Worm (Caenorhabditis elegans) whole organism, L1 larva: ENCODE measurements around the gene aptf-3.

Experiments used
- C04F5.9 ChIP-seq: sonication (generic microtip); optimal IDR thresholded peaks from 2 replicates; lab custom pipeline; 2016; ENCODE audit warnings: missing genetic modification characterization, missing compliant biosample characterization
- C16A3.4 ChIP-seq: fragments of 150-350 bp; optimal IDR thresholded peaks from 2 replicates; lab custom pipeline; 2014; ENCODE audit warnings: missing biosample characterization, missing genetic modification characterization
- alr-1 ChIP-seq: fragments of 200-800 bp; sonication (Bioruptor generic); optimal IDR thresholded peaks from 2 replicates; lab custom pipeline; 2018; ENCODE audit warnings: borderline replicate concordance, mild to moderate bottlenecking, missing genetic modification characterization, missing compliant biosample characterization
- aly-2 ChIP-seq: fragments of 150-350 bp; optimal IDR thresholded peaks from 2 replicates; lab custom pipeline; 2014; ENCODE audit warnings: missing biosample characterization, missing genetic modification characterization
- ceh-63 ChIP-seq: fragments of 200-800 bp; sonication (Bioruptor generic); optimal IDR thresholded peaks from 2 replicates; lab custom pipeline; 2018; ENCODE audit warnings: mild to moderate bottlenecking, missing genetic modification characterization, missing compliant biosample characterization
- ceh-8 ChIP-seq: fragments of 200-800 bp; sonication (Bioruptor generic); optimal IDR thresholded peaks from 2 replicates; lab custom pipeline; 2018; ENCODE audit warnings: mild to moderate bottlenecking, missing genetic modification characterization, moderate library complexity, missing compliant biosample characterization
- ceh-90 ChIP-seq: sonication (generic microtip); optimal IDR thresholded peaks from 2 replicates; lab custom pipeline; 2016; ENCODE audit warnings: missing genetic modification characterization, missing compliant biosample characterization
- efl-1 ChIP-seq, 4 experiments: fragments of 150-350 bp; optimal IDR thresholded peaks in 3 of 4; peaks in 1 of 4; 1 replicate in 1 of 4; 2 replicates in 3 of 4; lab custom pipeline; 2014; ENCODE audit warnings: missing biosample characterization in 2 of 4, missing genetic modification characterization in 2 of 4, missing genetic modification reagents in 2 of 4
- ets-5 ChIP-seq: fragments of 200-800 bp; sonication (Bioruptor generic); IDR thresholded peaks from 2 replicates; pipeline ENCODE4 v1.3.6; 2022; ENCODE audit warnings: missing genetic modification characterization, missing compliant biosample characterization
- fkh-8 ChIP-seq: sonication (generic microtip); optimal IDR thresholded peaks from 2 replicates; lab custom pipeline; 2016; ENCODE audit warnings: mild to moderate bottlenecking, missing genetic modification characterization, missing compliant biosample characterization
- hlh-17 ChIP-seq: fragments of 200-800 bp; sonication (Bioruptor generic); optimal IDR thresholded peaks from 2 replicates; lab custom pipeline; 2018; ENCODE audit warnings: missing genetic modification characterization, mild to moderate bottlenecking, missing compliant biosample characterization, moderate library complexity, borderline replicate concordance
- hlh-4 ChIP-seq: sonication (generic microtip); optimal IDR thresholded peaks from 2 replicates; lab custom pipeline; 2016; ENCODE audit warnings: mild to moderate bottlenecking, missing genetic modification characterization, missing compliant biosample characterization
- hpl-2 ChIP-seq: fragments of 150-350 bp; optimal IDR thresholded peaks from 2 replicates; lab custom pipeline; 2014; ENCODE audit warnings: missing biosample characterization, missing genetic modification reagents, missing genetic modification characterization
- jun-1 ChIP-seq: fragments of 150-350 bp; optimal IDR thresholded peaks from 2 replicates; lab custom pipeline; 2014; ENCODE audit warnings: missing biosample characterization, missing genetic modification reagents, missing genetic modification characterization
- lin-14 ChIP-seq: fragments of 200-800 bp; sonication (Bioruptor generic); optimal IDR thresholded peaks from 2 replicates; lab custom pipeline; 2018; ENCODE audit warnings: mild to moderate bottlenecking, missing genetic modification characterization, moderate library complexity, missing compliant biosample characterization
- lin-15B ChIP-seq: fragments of 150-350 bp; sonication (generic microtip); optimal IDR thresholded peaks from 3 replicates; lab custom pipeline; 2014; ENCODE audit warnings: missing biosample characterization, missing genetic modification characterization
- lin-35 ChIP-seq, 2 experiments: fragments of 150-350 bp; optimal IDR thresholded peaks; 2 replicates each; lab custom pipeline; 2014; ENCODE audit warnings: missing biosample characterization in 2 of 2, missing genetic modification characterization in 2 of 2, missing genetic modification reagents in 2 of 2
- lsy-2 ChIP-seq, 2 experiments: fragments of 150-350 bp; optimal IDR thresholded peaks; 2 replicates each; lab custom pipeline; 2014; ENCODE audit warnings: missing biosample characterization in 2 of 2, missing genetic modification characterization in 2 of 2
- mdl-1 ChIP-seq, 2 experiments: fragments of 150-350 bp; optimal IDR thresholded peaks; 2 replicates each; lab custom pipeline; 2014 to 2017; ENCODE audit warnings: missing biosample characterization in 2 of 2, missing genetic modification characterization in 2 of 2, inconsistent platforms in 1 of 2
- nhr-11 ChIP-seq: fragments of 150-350 bp; optimal IDR thresholded peaks from 2 replicates; lab custom pipeline; 2014; ENCODE audit warnings: missing biosample characterization, missing genetic modification characterization
- nhr-20 ChIP-seq: sonication (generic microtip); optimal IDR thresholded peaks from 2 replicates; lab custom pipeline; 2016; ENCODE audit warnings: mild to moderate bottlenecking, missing genetic modification characterization, missing compliant biosample characterization
- nhr-237 ChIP-seq: fragments of 150-350 bp; optimal IDR thresholded peaks from 2 replicates; lab custom pipeline; 2014; ENCODE audit warnings: missing biosample characterization, missing genetic modification characterization
- nhr-47 ChIP-seq: sonication (generic microtip); optimal IDR thresholded peaks from 2 replicates; lab custom pipeline; 2016; ENCODE audit warnings: mild to moderate bottlenecking, missing genetic modification characterization, moderate library complexity, missing compliant biosample characterization
- nhr-71 ChIP-seq: sonication (generic microtip); optimal IDR thresholded peaks from 2 replicates; lab custom pipeline; 2016; ENCODE audit warnings: mild to moderate bottlenecking, missing genetic modification characterization, moderate library complexity, missing compliant biosample characterization
- pag-3 ChIP-seq: sonication (generic microtip); optimal IDR thresholded peaks from 2 replicates; lab custom pipeline; 2017; ENCODE audit warnings: missing genetic modification characterization, mild to moderate bottlenecking, missing compliant biosample characterization, antibody characterized with exemption, borderline replicate concordance; ENCODE audit not compliant: insufficient read depth
- pax-3 ChIP-seq: fragments of 200-800 bp; sonication (Bioruptor generic); optimal IDR thresholded peaks from 2 replicates; lab custom pipeline; 2018; ENCODE audit warnings: mild to moderate bottlenecking, missing genetic modification characterization, moderate library complexity, missing compliant biosample characterization
- pqm-1 ChIP-seq: sonication (generic microtip); optimal IDR thresholded peaks from 3 replicates; lab custom pipeline; 2017; ENCODE audit warnings: missing biosample characterization, missing genetic modification characterization
- snu-23 ChIP-seq: sonication (generic microtip); optimal IDR thresholded peaks from 2 replicates; lab custom pipeline; 2016; ENCODE audit warnings: missing genetic modification characterization, missing compliant biosample characterization
- sox-4 ChIP-seq: sonication (generic microtip); optimal IDR thresholded peaks from 2 replicates; lab custom pipeline; 2016; ENCODE audit warnings: missing genetic modification characterization, missing compliant biosample characterization
- sptf-1 ChIP-seq: fragments of 150-350 bp; optimal IDR thresholded peaks from 2 replicates; lab custom pipeline; 2014; ENCODE audit warnings: missing biosample characterization, missing genetic modification characterization
- tlp-1 ChIP-seq: fragments of 150-350 bp; optimal IDR thresholded peaks from 2 replicates; lab custom pipeline; 2014; ENCODE audit warnings: missing biosample characterization, missing genetic modification characterization
- unc-130 ChIP-seq: fragments of 150-350 bp; optimal IDR thresholded peaks from 2 replicates; lab custom pipeline; 2017; ENCODE audit warnings: missing biosample characterization, missing genetic modification characterization, inconsistent platforms
- unc-62 ChIP-seq: fragments of 150-350 bp; optimal IDR thresholded peaks from 2 replicates; lab custom pipeline; 2014; ENCODE audit warnings: missing biosample characterization, missing genetic modification reagents, missing genetic modification characterization
- unc-98 ChIP-seq: fragments of 200-800 bp; sonication (Bioruptor generic); IDR thresholded peaks from 2 replicates; pipeline ENCODE4 v1.3.6; 2022; ENCODE audit warnings: missing genetic modification characterization, missing compliant biosample characterization
- ztf-4 ChIP-seq: fragments of 150-350 bp; optimal IDR thresholded peaks from 2 replicates; lab custom pipeline; 2014; ENCODE audit warnings: missing biosample characterization, missing genetic modification characterization

aptf-3 gene

DNA sequence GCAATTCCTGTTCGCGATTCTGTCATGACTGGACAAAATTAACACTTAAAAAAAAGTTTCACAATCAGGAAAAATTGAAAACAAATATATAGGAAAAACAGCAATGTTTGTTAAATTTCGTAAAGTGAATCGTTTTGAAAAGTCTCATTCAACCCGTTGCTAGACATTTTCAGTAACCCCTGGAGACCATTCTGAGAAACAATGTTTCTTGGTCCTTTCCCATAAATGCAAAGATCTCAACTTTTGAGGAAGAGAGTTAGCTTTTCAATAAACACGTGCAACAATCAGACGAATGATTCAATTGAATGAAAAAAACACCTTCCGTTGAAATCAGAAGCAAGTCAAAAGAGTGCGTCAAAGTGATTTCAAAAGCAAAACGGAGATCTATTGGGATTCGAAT lies 16.1 kb downstream of the aptf-3 start, which contains the start of gene F28C6.9:
Gene F28C6.9 (minus strand): TSS at position 101 of the 400 bp plus-strand sequence.
- TF ChIP-seq unc-130 (no peak), pax-3 (no peak), jun-1 (tag; lab: Kevin White, UChicago) (no peak), ets-5 (GFP tag; lab: Robert Waterston, UW) (no peak), lsy-2 (tag; optimal IDR thresholded peaks at IDR 0.05; lab: Kevin White, UChicago) (no peak), ceh-90 (tag; lab: Kevin White, UChicago) (no peak)

DNA sequence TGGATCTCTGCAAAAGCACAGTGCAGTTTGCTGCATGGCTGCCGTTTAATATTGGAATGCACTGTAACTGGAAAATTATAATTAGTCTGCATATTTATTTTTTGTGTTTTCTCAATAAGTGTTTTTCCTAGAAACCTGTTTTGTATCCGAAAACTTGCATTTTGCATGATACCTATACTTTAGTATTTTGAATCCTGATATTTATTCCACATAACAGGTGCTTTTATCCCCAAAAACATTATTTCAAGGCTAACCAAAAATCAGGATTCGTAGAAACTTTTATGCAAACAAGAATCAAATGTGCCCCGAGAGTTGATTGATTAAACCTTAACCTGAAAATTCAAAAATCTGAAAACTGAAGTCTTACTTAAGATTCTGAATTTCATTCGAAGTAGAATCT lies 16.6 kb downstream of the aptf-3 start:
- TF ChIP-seq nhr-47 (tag; lab: Kevin White, UChicago) (peak; percentile 15), hlh-4 (tag; lab: Kevin White, UChicago) (peak; percentile 93), nhr-71 (peak; percentile 15), snu-23 (GFP tag; lab: Kevin White, UChicago) (no peak), alr-1 (no peak)

DNA sequence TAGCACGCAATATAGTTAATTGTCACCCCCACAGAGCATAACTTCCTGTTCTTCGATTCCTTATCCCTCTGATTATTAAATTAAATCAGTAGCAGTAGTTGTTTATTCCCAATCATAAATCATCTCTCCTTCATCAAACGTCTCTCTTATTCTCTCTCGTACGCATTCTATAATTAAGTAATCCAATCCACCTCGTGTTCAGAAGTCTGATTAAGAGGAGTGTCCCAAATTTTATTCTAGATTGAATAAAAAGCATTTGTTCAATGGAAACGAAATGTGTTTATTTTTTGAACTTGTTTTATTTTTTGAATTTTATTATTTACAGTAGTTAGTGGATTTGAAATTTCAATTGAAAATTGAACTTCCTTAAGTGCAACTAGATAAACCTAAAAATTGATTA lies 17.3 kb downstream of the aptf-3 start:
- TF ChIP-seq sptf-1 (tag; lab: Kevin White, UChicago): no peak
- peak; percentile 9 for TF ChIP-seq nhr-71
- no peak for TF ChIP-seq hlh-17 (GFP tag; lab: Kevin White, UChicago)
- TF ChIP-seq ceh-8 (GFP tag; lab: Kevin White, UChicago): peak; percentile 75
- peak; percentile 23 for TF ChIP-seq fkh-8 (tag; lab: Kevin White, UChicago)
- no peak for TF ChIP-seq nhr-20 (tag; lab: Kevin White, UChicago)
- TF ChIP-seq lsy-2 (tag; optimal IDR thresholded peaks at IDR 0.05; lab: Kevin White, UChicago): no peak
- TF ChIP-seq mdl-1 (tag; optimal IDR thresholded peaks at IDR 0.05; lab: Kevin White, UChicago): no peak
- no peak for TF ChIP-seq C16A3.4 (tag; lab: Kevin White, UChicago)
- no peak for TF ChIP-seq tlp-1 (tag; lab: Kevin White, UChicago)
- no peak for TF ChIP-seq unc-62 (GFP tag; lab: Kevin White, UChicago)
- peak; percentile 0 for TF ChIP-seq nhr-47 (tag; lab: Kevin White, UChicago)

DNA sequence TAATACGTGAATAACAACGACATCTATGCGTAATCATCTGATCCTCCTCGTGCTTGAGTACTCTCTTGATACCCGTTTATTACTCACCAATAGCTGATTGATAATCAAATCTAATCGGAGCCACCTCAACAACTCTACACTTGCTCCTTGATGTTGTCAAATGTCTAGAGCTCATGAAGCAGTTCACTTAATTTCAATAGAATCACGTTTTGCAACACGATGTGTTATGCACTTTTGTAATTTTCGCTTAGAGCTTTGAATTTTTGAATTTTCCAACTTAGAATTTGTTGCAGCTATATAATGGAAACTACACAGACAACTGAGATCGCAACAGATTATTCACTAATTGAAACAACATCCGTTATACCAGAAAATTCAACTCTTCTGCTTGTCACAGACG lies 18.5 kb downstream of the aptf-3 start, which contains the start of gene T22C8.1:
Gene T22C8.1 (plus strand): TSS at position 301 of the 400 bp plus-strand sequence.
- TF ChIP-seq nhr-11 (tag; lab: Kevin White, UChicago): no peak
- no peak for TF ChIP-seq nhr-237 (tag; lab: Kevin White, UChicago)
- no peak for TF ChIP-seq ztf-4 (tag; lab: Kevin White, UChicago)
- no peak for TF ChIP-seq aly-2 (tag; lab: Kevin White, UChicago)
- no peak for TF ChIP-seq unc-98
- TF ChIP-seq pqm-1 (tag; lab: Kevin White, UChicago): no peak
- TF ChIP-seq ceh-90 (tag; lab: Kevin White, UChicago): no peak
- no peak for TF ChIP-seq hpl-2 (GFP tag; lab: Kevin White, UChicago)
- TF ChIP-seq ets-5 (GFP tag; lab: Robert Waterston, UW): no peak
- TF ChIP-seq lin-35 (GFP tag; optimal IDR thresholded peaks at IDR 0.05; lab: Kevin White, UChicago): no peak
- no peak for TF ChIP-seq unc-130
- no peak for TF ChIP-seq ceh-8 (GFP tag; lab: Kevin White, UChicago)
- no peak for TF ChIP-seq sox-4
- TF ChIP-seq snu-23 (GFP tag; lab: Kevin White, UChicago): no peak
- TF ChIP-seq lin-14 (GFP tag; lab: Kevin White, UChicago): no peak
- TF ChIP-seq efl-1 (optimal IDR thresholded peaks at IDR 0.05; lab: Kevin White, UChicago): no peak
- TF ChIP-seq efl-1 (GFP tag; optimal IDR thresholded peaks at IDR 0.05 in 1 of 2; lab: Kevin White, UChicago): no peak
- no peak for TF ChIP-seq C04F5.9 (tag; lab: Kevin White, UChicago)
- TF ChIP-seq nhr-71: no peak

DNA sequence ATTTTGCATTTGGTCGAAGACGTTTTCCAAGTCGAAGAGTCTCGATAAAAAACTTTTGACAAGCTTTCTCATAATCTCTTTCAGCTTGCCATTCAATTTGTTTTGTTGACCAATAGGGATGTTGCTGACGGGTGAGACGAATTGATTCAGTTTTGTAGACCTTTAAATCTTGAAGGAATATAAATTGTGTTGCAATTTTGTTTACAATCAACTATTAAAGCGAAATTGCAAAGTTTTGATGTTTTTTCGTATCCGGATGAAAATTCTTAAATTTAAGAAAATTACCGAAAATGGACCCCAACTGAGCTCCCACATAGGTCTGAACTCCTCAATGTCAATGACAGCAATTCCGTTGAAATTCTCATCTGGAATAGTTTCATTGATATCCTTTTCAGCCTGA lies 22.2 kb downstream of the aptf-3 start:
- TF ChIP-seq efl-1 (optimal IDR thresholded peaks at IDR 0.05; lab: Kevin White, UChicago) (no peak), efl-1 (GFP tag; optimal IDR thresholded peaks at IDR 0.05 in 1 of 2; lab: Kevin White, UChicago) (peak in 1 of 2 experiments; percentile 12), ceh-90 (tag; lab: Kevin White, UChicago) (no peak), ceh-63 (GFP tag; lab: Kevin White, UChicago) (no peak), lin-15B (tag; lab: Kevin White, UChicago) (no peak), pag-3 (tag; lab: Kevin White, UChicago) (no peak)
